Fruit fly (Drosophila melanogaster) whole organism, wandering third instar larva: ENCODE data around the gene RpLP1.

ENCODE experiments used
- Dfd ChIP-seq: fragments of >200 bp; optimal IDR thresholded peaks from 2 replicates; lab custom pipeline; 2017; ENCODE audit warnings: missing biosample characterization, missing genetic modification characterization
- Dif ChIP-seq: fragments of 200-275, 200-300 bp; sonication (Bioruptor generic); optimal IDR thresholded peaks from 2 replicates; lab custom pipeline; 2018; ENCODE audit warnings: missing biosample characterization, missing genetic modification characterization; ENCODE audit not compliant: partially characterized antibody
- Hr78 ChIP-seq: fragments of >200 bp; optimal IDR thresholded peaks from 2 replicates; lab custom pipeline; 2017; ENCODE audit warnings: missing biosample characterization, missing genetic modification characterization
- Hr83 ChIP-seq: fragments of 200-300 bp; sonication (Bioruptor generic); optimal IDR thresholded peaks from 2 replicates; lab custom pipeline; 2016; ENCODE audit warnings: missing biosample characterization, mild to moderate bottlenecking, missing genetic modification characterization, moderate library complexity; ENCODE audit not compliant: poor library complexity, severe bottlenecking
- Myc ChIP-seq: fragments of >200 bp; optimal IDR thresholded peaks from 2 replicates; lab custom pipeline; 2017
- N ChIP-seq: fragments of >200 bp; optimal IDR thresholded peaks from 2 replicates; lab custom pipeline; 2018; ENCODE audit warnings: missing biosample characterization, missing external identifiers, missing genetic modification characterization
- OdsH ChIP-seq: fragments of 200-800 bp; sonication (Bioruptor generic); optimal IDR thresholded peaks from 2 replicates; lab custom pipeline; 2016; ENCODE audit warnings: missing biosample characterization, mild to moderate bottlenecking, missing genetic modification characterization
- Rel ChIP-seq, 2 experiments: fragments of 200-800 bp; sonication (Bioruptor generic) in 1 of 2; optimal IDR thresholded peaks; 2 replicates in 1 of 2; 3 replicates in 1 of 2; lab custom pipeline; 2016 to 2019; ENCODE audit warnings: mild to moderate bottlenecking in 2 of 2, missing biosample characterization in 2 of 2, missing genetic modification characterization in 2 of 2, moderate library complexity in 1 of 2
- Sp1 ChIP-seq: fragments of 200-800 bp; sonication (Bioruptor generic); optimal IDR thresholded peaks from 3 replicates; lab custom pipeline; 2019; ENCODE audit warnings: missing biosample characterization, mild to moderate bottlenecking, missing genetic modification characterization, moderate library complexity
- br ChIP-seq: fragments of 200-800 bp; sonication (Bioruptor generic); optimal IDR thresholded peaks from 2 replicates; lab custom pipeline; 2016; ENCODE audit warnings: missing biosample characterization, missing genetic modification characterization
- dsf ChIP-seq: sonication (Bioruptor generic); optimal IDR thresholded peaks from 2 replicates; lab custom pipeline; 2016; ENCODE audit warnings: missing biosample characterization, missing genetic modification characterization, borderline replicate concordance
- h ChIP-seq: fragments of 200-800 bp; sonication (Bioruptor generic); optimal IDR thresholded peaks from 3 replicates; lab custom pipeline; 2016; ENCODE audit warnings: missing biosample characterization, mild to moderate bottlenecking, missing genetic modification characterization
- jim ChIP-seq: fragments of 175-275, 200-325 bp; sonication (Bioruptor generic); optimal IDR thresholded peaks from 2 replicates; lab custom pipeline; 2016; ENCODE audit warnings: missing biosample characterization, mild to moderate bottlenecking, missing genetic modification characterization
- psq ChIP-seq: fragments of 200-800 bp; sonication (Bioruptor generic); optimal IDR thresholded peaks from 3 replicates; lab custom pipeline; 2017; ENCODE audit warnings: missing biosample characterization, mild to moderate bottlenecking, missing genetic modification characterization, moderate library complexity

DNA sequence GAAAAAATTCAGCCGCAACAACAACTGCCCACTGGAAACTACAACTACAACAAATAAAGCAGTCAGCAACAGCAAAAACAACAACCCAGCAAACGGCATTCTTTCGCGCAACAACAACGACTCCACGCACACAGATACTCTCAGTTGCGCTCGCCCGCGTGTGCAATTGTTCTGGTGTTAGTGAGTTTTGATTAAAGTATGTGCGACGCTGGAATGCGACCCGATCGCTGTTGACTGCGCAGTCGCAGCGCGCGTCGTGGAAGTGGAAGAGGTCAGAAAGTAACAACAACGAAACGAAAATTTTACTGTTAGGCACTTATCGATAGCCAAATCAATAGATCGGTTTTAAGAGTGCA is 11.9 kb downstream of the RpLP1 start:
- TF ChIP-seq Rel (GFP tag; optimal IDR thresholded peaks at IDR 0.05; lab: Kevin White, UChicago) (no peak), Rel (tag; optimal IDR thresholded peaks at IDR 0.05; lab: Kevin White, UChicago) (no peak), Dif (GFP tag; lab: Kevin White, UChicago) (peak; percentile 29), jim (GFP tag; lab: Kevin White, UChicago) (no peak), dsf (GFP tag; lab: Kevin White, UChicago) (no peak), Dfd (GFP tag; lab: Kevin White, UChicago) (no peak), psq (no peak), br (no peak), Sp1 (GFP tag; lab: Kevin White, UChicago) (no peak), Myc (lab: Kevin White, UChicago) (no peak), Hr78 (GFP tag; lab: Kevin White, UChicago) (no peak), Hr83 (GFP tag; lab: Kevin White, UChicago) (no peak), h (no peak), OdsH (GFP tag; lab: Kevin White, UChicago) (no peak), N (GFP tag; lab: Kevin White, UChicago) (no peak)
